Worm (Caenorhabditis elegans): Measurements from ENCODE around the gene E02A10.3.

E02A10.3 gene

DNA sequence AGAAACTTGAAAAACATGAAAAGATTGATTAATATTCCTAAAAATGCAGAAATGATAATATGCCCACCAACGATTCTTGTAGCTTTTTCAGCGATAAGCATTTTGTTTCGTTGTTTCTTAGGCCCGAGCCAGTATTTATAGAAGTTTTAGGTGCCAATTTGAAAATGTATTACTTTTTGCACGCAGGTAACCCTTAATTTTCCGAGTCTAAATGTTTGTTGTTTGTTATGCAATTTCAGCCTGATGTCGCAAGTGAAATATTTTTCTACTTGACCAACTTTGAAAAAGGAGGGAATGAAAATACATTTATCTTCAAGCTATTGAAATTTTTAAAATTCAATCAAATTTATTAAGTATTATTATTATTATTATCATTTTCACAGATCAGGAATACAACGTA, 52.6 kb downstream of the E02A10.3 start, which contains the start of gene srx-113:
Gene srx-113 (minus strand): TSS at position 101 of the 400 bp plus-strand sequence.
- TF ChIP-seq unc-62 (GFP tag; optimal IDR thresholded peaks at IDR 0.05), result no peak

ce11 chrV:12633046-12633445, 53.6 kb downstream of the E02A10.3 start:
- TF ChIP-seq unc-62 (GFP tag; optimal IDR thresholded peaks at IDR 0.05), result no peak

DNA sequence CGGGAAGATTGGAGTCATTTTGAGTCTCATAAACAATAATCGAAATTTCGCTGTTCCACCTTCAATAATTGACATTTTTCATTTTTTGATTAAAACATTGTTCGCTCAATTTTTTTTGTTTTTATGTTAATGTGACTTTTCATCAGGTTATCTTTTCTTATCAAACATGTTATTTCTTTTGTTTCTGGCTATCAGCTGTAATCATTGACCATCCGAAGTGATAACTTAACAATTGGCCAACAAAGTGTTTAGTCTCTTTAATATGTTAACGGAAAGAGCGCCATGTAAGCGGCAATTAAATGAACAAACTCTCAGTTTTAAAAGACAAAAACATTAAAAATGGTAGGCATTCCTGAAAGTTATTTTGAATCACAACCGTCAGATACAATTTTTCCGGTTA, 54.7 kb downstream of the E02A10.3 start:
- no peak for TF ChIP-seq unc-62 (GFP tag; optimal IDR thresholded peaks at IDR 0.05)

ce11 chrV:12634746-12635145, 55.3 kb downstream of the E02A10.3 start:
- no peak for TF ChIP-seq unc-62 (GFP tag; optimal IDR thresholded peaks at IDR 0.05)

- TF ChIP-seq unc-62 (GFP tag; optimal IDR thresholded peaks at IDR 0.05), result no peak
These were observed 55.8 kb downstream of the E02A10.3 start for ce11 chrV:12635218-12635617.

- no peak for TF ChIP-seq unc-62 (GFP tag; optimal IDR thresholded peaks at IDR 0.05)
These were observed 56.8 kb downstream of the E02A10.3 start for ce11 chrV:12636248-12636647.

DNA sequence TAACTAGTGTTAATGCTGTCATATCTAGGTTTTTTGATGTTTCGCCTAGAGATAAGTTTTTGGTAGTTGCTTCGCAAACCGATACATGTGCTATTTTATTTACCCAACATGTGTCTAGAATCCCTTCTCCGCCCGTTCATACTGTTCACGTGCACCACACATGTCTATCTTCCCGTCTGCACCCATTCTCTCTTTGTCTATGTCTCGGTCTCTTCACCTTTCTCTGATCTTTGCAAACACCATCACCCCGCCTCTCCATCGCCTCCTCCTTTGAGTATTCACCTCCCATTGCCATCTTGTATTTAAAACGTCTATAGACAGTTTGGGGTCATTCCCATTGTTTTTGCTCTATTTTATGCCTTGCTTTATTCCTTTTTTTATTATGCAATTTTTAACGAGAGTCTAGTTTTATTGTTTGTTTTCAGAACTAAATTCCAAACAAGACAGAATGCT, 57.9 kb downstream of the E02A10.3 start, which contains the start of gene F56H9.2:
Gene F56H9.2 (plus strand): TSS at position 426 of the 453 bp plus-strand sequence.
- no peak for TF ChIP-seq unc-62 (GFP tag; optimal IDR thresholded peaks at IDR 0.05)

Measured in whole organism, dauer.